Fruit fly (Drosophila melanogaster) whole organism, prepupa: Measurements from ENCODE around the gene bsk.

Source experiments
- Blimp-1 ChIP-seq: fragments of 200-800 bp; sonication (Bioruptor generic); optimal IDR thresholded peaks from 3 replicates; lab custom pipeline; 2017; ENCODE audit warnings: missing biosample characterization, missing genetic modification characterization, mild to moderate bottlenecking, moderate library complexity, missing genetic modification reagents
- CG10631 ChIP-seq: fragments of 200-800 bp; sonication (Bioruptor generic); optimal IDR thresholded peaks from 2 replicates; lab custom pipeline; 2016; ENCODE audit warnings: missing biosample characterization, missing genetic modification characterization
- CG10669 ChIP-seq: fragments of 200-800 bp; sonication (Bioruptor generic); optimal IDR thresholded peaks from 3 replicates; lab custom pipeline; 2018; ENCODE audit warnings: missing biosample characterization, mild to moderate bottlenecking, missing genetic modification characterization, moderate library complexity
- CG11762 ChIP-seq: fragments of 200-800 bp; sonication (Bioruptor generic); optimal IDR thresholded peaks from 3 replicates; lab custom pipeline; 2016; ENCODE audit warnings: missing biosample characterization, missing genetic modification characterization; ENCODE audit not compliant: insufficient read depth
- CG15336 ChIP-seq: fragments of 200-800 bp; sonication (Bioruptor generic); IDR thresholded peaks from 2 replicates; pipeline ENCODE4 v1.3.6; 2022; ENCODE audit warnings: missing biosample characterization, missing genetic modification characterization
- CG32006 ChIP-seq: fragments of 200-800 bp; sonication (Bioruptor generic); optimal IDR thresholded peaks from 3 replicates; lab custom pipeline; 2017; ENCODE audit warnings: missing biosample characterization, mild to moderate bottlenecking, missing genetic modification characterization
- CG6163 ChIP-seq: fragments of 200-800 bp; sonication (Bioruptor generic); IDR thresholded peaks from 3 replicates; pipeline ENCODE4 v1.3.6; 2022; ENCODE audit warnings: missing biosample characterization, missing genetic modification characterization
- CG6276 ChIP-seq: fragments of 200-800 bp; sonication (Bioruptor generic); optimal IDR thresholded peaks from 2 replicates; lab custom pipeline; 2017; ENCODE audit warnings: missing biosample characterization, mild to moderate bottlenecking, missing genetic modification characterization
- CG6792 ChIP-seq: fragments of 200-800 bp; sonication (Bioruptor generic); optimal IDR thresholded peaks from 3 replicates; lab custom pipeline; 2016; ENCODE audit warnings: missing biosample characterization, missing genetic modification characterization
- CG6808 ChIP-seq: fragments of 200-800 bp; sonication (Bioruptor generic); optimal IDR thresholded peaks from 3 replicates; lab custom pipeline; 2017; ENCODE audit warnings: missing biosample characterization, missing genetic modification characterization, mild to moderate bottlenecking, moderate library complexity, missing genetic modification reagents
- CG6854 ChIP-seq: fragments of 200-800 bp; sonication (Bioruptor generic); optimal IDR thresholded peaks from 2 replicates; lab custom pipeline; 2017; ENCODE audit warnings: missing biosample characterization, mild to moderate bottlenecking, missing genetic modification characterization
- CG7368 ChIP-seq: fragments of 200-800 bp; sonication (Bioruptor generic); optimal IDR thresholded peaks from 3 replicates; lab custom pipeline; 2016; ENCODE audit warnings: missing biosample characterization, missing genetic modification characterization
- CG8319 ChIP-seq: fragments of 200-800 bp; sonication (Bioruptor generic); optimal IDR thresholded peaks from 3 replicates; lab custom pipeline; 2016; ENCODE audit warnings: missing biosample characterization, missing genetic modification characterization
- CG8632 ChIP-seq: fragments of 200-800 bp; sonication (Bioruptor generic); optimal IDR thresholded peaks from 3 replicates; lab custom pipeline; 2016; ENCODE audit warnings: missing biosample characterization, missing genetic modification characterization
- CG9139 ChIP-seq: fragments of 200-800 bp; sonication (Bioruptor generic); optimal IDR thresholded peaks from 3 replicates; lab custom pipeline; 2017; ENCODE audit warnings: missing biosample characterization, mild to moderate bottlenecking, missing genetic modification characterization
- Eip75B ChIP-seq: fragments of 200-800 bp; sonication (Bioruptor generic); optimal IDR thresholded peaks from 3 replicates; lab custom pipeline; 2016; ENCODE audit warnings: missing biosample characterization, missing genetic modification characterization
- Eip78C ChIP-seq: fragments of 200-800 bp; sonication (Bioruptor generic); peaks from one replicate; lab custom pipeline; 2016; ENCODE audit warnings: missing biosample characterization, missing genetic modification characterization
- Eip93F ChIP-seq: fragments of 200-800 bp; sonication (Bioruptor generic); optimal IDR thresholded peaks from 2 replicates; lab custom pipeline; 2016; ENCODE audit warnings: missing biosample characterization, mild to moderate bottlenecking, missing genetic modification characterization
- Gug ChIP-seq: fragments of 200-800 bp; sonication (Bioruptor generic); IDR thresholded peaks from 2 replicates; pipeline ENCODE4 v1.3.6; 2022; ENCODE audit warnings: missing biosample characterization, missing genetic modification characterization
- Hr38 ChIP-seq: sonication (Bioruptor generic); optimal IDR thresholded peaks from 2 replicates; lab custom pipeline; 2016; ENCODE audit warnings: missing biosample characterization, missing genetic modification characterization
- Hr39 ChIP-seq: fragments of 200-800 bp; sonication (Bioruptor generic); optimal IDR thresholded peaks from 2 replicates; lab custom pipeline; 2016; ENCODE audit warnings: missing biosample characterization, missing genetic modification characterization
- Lpt ChIP-seq: fragments of 200-800 bp; sonication (Bioruptor generic); optimal IDR thresholded peaks from 3 replicates; lab custom pipeline; 2016; ENCODE audit warnings: missing biosample characterization, missing genetic modification characterization
- Smox ChIP-seq: fragments of 200-800 bp; sonication (Bioruptor generic); optimal IDR thresholded peaks from 3 replicates; lab custom pipeline; 2016; ENCODE audit warnings: missing biosample characterization, missing genetic modification characterization
- Sox102F ChIP-seq: fragments of 200-800 bp; sonication (Bioruptor generic); optimal IDR thresholded peaks from 2 replicates; lab custom pipeline; 2016; ENCODE audit warnings: missing biosample characterization, mild to moderate bottlenecking, missing genetic modification characterization
- Sox15 ChIP-seq: fragments of 200-800 bp; sonication (Bioruptor generic); optimal IDR thresholded peaks from 3 replicates; lab custom pipeline; 2016; ENCODE audit warnings: missing biosample characterization, missing genetic modification characterization
- achi ChIP-seq: fragments of 200-800 bp; sonication (Bioruptor generic); optimal IDR thresholded peaks from 3 replicates; lab custom pipeline; 2016; ENCODE audit warnings: missing biosample characterization, missing genetic modification characterization
- acj6 ChIP-seq: fragments of 200-800 bp; sonication (Bioruptor generic); optimal IDR thresholded peaks from 3 replicates; lab custom pipeline; 2016; ENCODE audit warnings: missing biosample characterization, missing genetic modification characterization
- cyc ChIP-seq: fragments of 200-800 bp; sonication (Bioruptor generic); optimal IDR thresholded peaks from 3 replicates; lab custom pipeline; 2016; ENCODE audit warnings: missing biosample characterization, missing genetic modification characterization
- eg ChIP-seq: fragments of 200-800 bp; sonication (Bioruptor generic); IDR thresholded peaks from 3 replicates; pipeline ENCODE4 v1.3.6; 2022; ENCODE audit warnings: missing biosample characterization, missing genetic modification characterization
- esn ChIP-seq: fragments of 200-800 bp; sonication (Bioruptor generic); optimal IDR thresholded peaks from 2 replicates; lab custom pipeline; 2016; ENCODE audit warnings: missing biosample characterization, mild to moderate bottlenecking, missing genetic modification characterization, moderate library complexity
- fkh ChIP-seq: fragments of 200-800 bp; sonication (Bioruptor generic); optimal IDR thresholded peaks from 3 replicates; lab custom pipeline; 2017; ENCODE audit warnings: missing biosample characterization, mild to moderate bottlenecking, missing genetic modification characterization, moderate library complexity
- pdm3 ChIP-seq: fragments of 200-800 bp; sonication (Bioruptor generic); optimal IDR thresholded peaks from 3 replicates; lab custom pipeline; 2016; ENCODE audit warnings: missing biosample characterization, missing genetic modification characterization
- svp ChIP-seq: fragments of 200-800 bp; sonication (Bioruptor generic); peaks from one replicate; lab custom pipeline; 2016; ENCODE audit warnings: missing biosample characterization, missing genetic modification characterization

Gene bsk

dm6 chr2L:10200847-10201246 lies 49.5 kb downstream of the bsk start, which contains the start of the genes Ripalpha and RpL7 (continued):
- TF ChIP-seq eg (GFP tag; lab: Robert Waterston, UW) (peak; percentile 96; the same call in 2 of the 3 replicates), CG8632 (GFP tag; lab: Kevin White, UChicago) (peak; percentile 83), Eip93F (GFP tag; lab: Kevin White, UChicago) (no peak), Eip75B (GFP tag; lab: Kevin White, UChicago) (peak; percentile 86), CG11762 (GFP tag; lab: Kevin White, UChicago) (peak; percentile 86), cyc (GFP tag; lab: Kevin White, UChicago) (peak; percentile 96), Hr38 (GFP tag; lab: Kevin White, UChicago) (no peak), Gug (GFP tag; lab: Robert Waterston, UW) (peak; percentile 69), CG7368 (GFP tag; lab: Kevin White, UChicago) (peak; percentile 93), pdm3 (GFP tag; lab: Kevin White, UChicago) (peak; percentile 92), acj6 (peak; percentile 93), CG32006 (GFP tag; lab: Kevin White, UChicago) (no peak), achi (peak; percentile 100), CG10669 (GFP tag; lab: Kevin White, UChicago) (peak; percentile 81), CG10631 (GFP tag; lab: Kevin White, UChicago) (peak; percentile 86), CG8319 (GFP tag; lab: Kevin White, UChicago) (peak; percentile 87), CG9139 (GFP tag; lab: Kevin White, UChicago) (peak; percentile 91), Eip78C (GFP tag; lab: Kevin White, UChicago) (peak; percentile 95), Sox102F (GFP tag; lab: Kevin White, UChicago) (peak; percentile 94), Sox15 (GFP tag; lab: Kevin White, UChicago) (peak; percentile 82), Hr39 (GFP tag; lab: Kevin White, UChicago) (peak; percentile 93), Blimp-1 (GFP tag; lab: Kevin White, UChicago) (peak; percentile 90), CG6792 (peak; percentile 91)

- TF ChIP-seq svp (GFP tag; lab: Kevin White, UChicago) = peak; percentile 84
- TF ChIP-seq Lpt (GFP tag; lab: Kevin White, UChicago) = no peak
- no peak for TF ChIP-seq CG6276
- no peak for TF ChIP-seq Smox (GFP tag; lab: Kevin White, UChicago)
- peak; percentile 18; the same call in 1 of the 3 replicates for TF ChIP-seq CG6163
- TF ChIP-seq CG6808 = no peak
- no peak for TF ChIP-seq CG15336 (GFP tag; lab: Robert Waterston, UW)
- TF ChIP-seq CG6854 = no peak
- TF ChIP-seq fkh (GFP tag; lab: Kevin White, UChicago) = peak; percentile 15
- no peak for TF ChIP-seq CG8632 (GFP tag; lab: Kevin White, UChicago)
- no peak for TF ChIP-seq CG32006 (GFP tag; lab: Kevin White, UChicago)
- TF ChIP-seq esn (GFP tag; lab: Kevin White, UChicago) = no peak
- peak; percentile 58 for TF ChIP-seq Eip78C (GFP tag; lab: Kevin White, UChicago)
Measured at dm6 chr2L:10198911-10199310, 51.4 kb downstream of the bsk start, which contains the start of gene Sur. Sur (minus strand) TSS chr2L:10199117.
